Worm (Caenorhabditis elegans) whole organism, L3 larva: ENCODE data around the gene paic-1.

Source experiments
- lin-39 ChIP-seq: fragments of 150-350 bp; optimal IDR thresholded peaks from 2 replicates; lab custom pipeline; 2018; ENCODE audit warnings: missing biosample characterization, missing genetic modification reagents, missing genetic modification characterization
- nhr-12 ChIP-seq: fragments of 150-350 bp; optimal IDR thresholded peaks from 2 replicates; lab custom pipeline; 2014; ENCODE audit warnings: missing biosample characterization, missing genetic modification characterization
- nhr-25 ChIP-seq: sonication (generic microtip); optimal IDR thresholded peaks from 2 replicates; lab custom pipeline; 2017; ENCODE audit warnings: missing biosample characterization, missing genetic modification characterization
- nhr-76 ChIP-seq: fragments of 150-350 bp; sonication (generic microtip); optimal IDR thresholded peaks from 5 replicates; lab custom pipeline; 2014; ENCODE audit warnings: missing biosample characterization, missing genetic modification characterization
- nhr-77 ChIP-seq: fragments of 150-350 bp; optimal IDR thresholded peaks from 2 replicates; lab custom pipeline; 2014; ENCODE audit warnings: missing biosample characterization, missing genetic modification characterization
- pha-4 ChIP-seq: fragments of 150-350 bp; optimal IDR thresholded peaks from 2 replicates; lab custom pipeline; 2014; ENCODE audit warnings: missing biosample characterization, missing genetic modification reagents, missing genetic modification characterization

DNA sequence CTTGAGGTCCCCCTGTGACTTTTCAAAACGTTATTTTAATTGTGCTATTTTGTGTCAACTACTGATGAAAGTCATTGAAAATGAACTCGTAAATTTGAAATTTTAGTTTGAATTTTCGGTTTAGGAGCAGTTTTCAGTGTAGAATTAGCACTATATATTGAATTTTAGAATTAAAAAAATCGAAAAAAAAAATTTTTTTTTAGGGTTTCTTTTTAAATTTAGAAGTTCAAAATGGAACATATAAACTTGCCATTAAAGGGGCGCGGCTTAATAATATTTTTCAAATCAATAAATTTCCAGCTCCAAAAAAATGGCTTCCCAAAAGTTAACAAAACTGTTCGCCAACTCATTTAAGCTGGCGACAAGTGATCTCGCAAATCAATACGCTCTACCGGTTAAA lies 21.4 kb downstream of the paic-1 start, which contains the start of gene H20J04.9:
- TF ChIP-seq nhr-12 (tag; lab: Kevin White, UChicago): no peak
- no peak for TF ChIP-seq nhr-77 (tag; lab: Kevin White, UChicago)
- TF ChIP-seq nhr-76: no peak
- TF ChIP-seq lin-39 (tag; lab: Kevin White, UChicago): no peak
- no peak for TF ChIP-seq nhr-25 (tag; lab: Kevin White, UChicago)
- no peak for TF ChIP-seq pha-4 (tag; lab: Kevin White, UChicago)
